Fruit fly (Drosophila melanogaster): ENCODE measurements around the gene Ifrd1.

Gene Ifrd1

DNA sequence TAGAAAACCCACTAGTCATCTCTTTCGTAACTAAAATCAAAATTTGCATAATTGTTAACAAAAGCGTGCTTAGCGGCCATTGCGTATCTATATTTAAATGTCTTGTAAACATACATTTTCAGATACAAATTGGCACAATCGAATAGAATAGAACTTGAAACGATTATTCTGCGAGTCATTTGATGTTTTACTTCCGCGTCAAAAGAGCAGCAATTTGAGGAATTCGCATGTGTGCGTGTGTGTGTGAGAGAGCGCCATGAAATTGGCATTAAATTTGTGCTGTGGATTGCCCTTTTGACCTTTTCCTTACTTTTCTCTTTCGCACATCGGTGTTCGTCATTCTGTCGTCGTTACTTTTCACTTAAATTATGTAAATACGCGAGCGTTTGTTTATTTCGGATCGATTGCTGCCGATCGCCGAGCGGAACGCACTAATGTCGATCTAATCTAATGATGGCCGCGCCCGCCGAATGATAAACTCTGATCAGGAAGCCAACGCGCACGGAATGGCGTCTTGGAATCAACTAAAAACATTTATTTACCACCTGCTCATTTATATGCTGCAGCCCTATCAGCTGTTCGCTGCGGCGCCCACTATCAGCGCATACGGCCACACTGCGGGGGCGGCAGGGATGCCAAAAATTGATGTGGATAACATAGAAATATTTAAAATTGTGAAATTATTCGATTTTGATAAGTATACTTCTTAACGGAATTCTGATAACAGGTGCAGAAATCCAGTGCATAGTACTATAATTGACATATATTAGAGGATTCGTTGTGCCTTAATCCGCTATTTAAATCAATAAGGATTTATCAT, 10.6 kb upstream of the Ifrd1 start:
- no peak for TF ChIP-seq fd96Ca (GFP tag; IDR thresholded peaks at IDR 0.05)
- TF ChIP-seq Pif1B (GFP tag; optimal IDR thresholded peaks at IDR 0.05): no peak
- peak; percentile 3 for TF ChIP-seq gl (tag; optimal IDR thresholded peaks at IDR 0.05)
- TF ChIP-seq CG17806 (tag; optimal IDR thresholded peaks at IDR 0.05): no peak
- TF ChIP-seq Pif1A (GFP tag; optimal IDR thresholded peaks at IDR 0.05): no peak
- no peak for TF ChIP-seq CG34367 (tag; optimal IDR thresholded peaks at IDR 0.05)
- 0 out of 2 replicates have a peak, but pooled peaks have one; percentile 33 for TF ChIP-seq rn (GFP tag; IDR thresholded peaks at IDR 0.05)
- no peak for TF ChIP-seq D1 (tag; optimal IDR thresholded peaks at IDR 0.05)
- no peak for TF ChIP-seq CG8301 (tag; optimal IDR thresholded peaks at IDR 0.05)
- TF ChIP-seq Snoo (tag; optimal IDR thresholded peaks at IDR 0.05): no peak
- peak; percentile 36; the same call in 1 of the 2 replicates for TF ChIP-seq CG12605 (GFP tag; IDR thresholded peaks at IDR 0.05)
- TF ChIP-seq CG13204 (GFP tag; optimal IDR thresholded peaks at IDR 0.05): no peak
- peak; percentile 10 for TF ChIP-seq CG8159 (tag; optimal IDR thresholded peaks at IDR 0.05)
- TF ChIP-seq CG32121 (GFP tag; IDR thresholded peaks at IDR 0.05): peak; percentile 36
- TF ChIP-seq Ets98B (GFP tag; IDR thresholded peaks at IDR 0.05): peak; percentile 32
- TF ChIP-seq CG15710 (tag; optimal IDR thresholded peaks at IDR 0.05): peak; percentile 26
- TF ChIP-seq CG4496 (GFP tag; IDR thresholded peaks at IDR 0.05): peak; percentile 53
- no peak for TF ChIP-seq CG14655 (GFP tag; optimal IDR thresholded peaks at IDR 0.05)
- TF ChIP-seq CG10348 (GFP tag; IDR thresholded peaks at IDR 0.05): no peak
- no peak for TF ChIP-seq EcR (GFP tag; optimal IDR thresholded peaks at IDR 0.05)
- TF ChIP-seq CG9948 (tag; optimal IDR thresholded peaks at IDR 0.05): no peak

- TF ChIP-seq gl (tag; optimal IDR thresholded peaks at IDR 0.05) (no peak), CG10348 (GFP tag; IDR thresholded peaks at IDR 0.05) (no peak), CG14655 (GFP tag; optimal IDR thresholded peaks at IDR 0.05) (no peak), Snoo (tag; optimal IDR thresholded peaks at IDR 0.05) (no peak), rn (GFP tag; IDR thresholded peaks at IDR 0.05) (no peak)
Observed at dm6 chr2L:2883703-2884294, 9.5 kb upstream of the Ifrd1 start.

dm6 chr2L:2882968-2883702, 8.8 kb upstream of the Ifrd1 start:
- peak; percentile 12 for TF ChIP-seq Pif1A (GFP tag; optimal IDR thresholded peaks at IDR 0.05)
- peak; percentile 28 for TF ChIP-seq Snoo (tag; optimal IDR thresholded peaks at IDR 0.05)
- TF ChIP-seq CG32121 (GFP tag; IDR thresholded peaks at IDR 0.05): peak; percentile 20; the same call in 1 of the 2 replicates
- no peak for TF ChIP-seq CG8301 (tag; optimal IDR thresholded peaks at IDR 0.05)

DNA sequence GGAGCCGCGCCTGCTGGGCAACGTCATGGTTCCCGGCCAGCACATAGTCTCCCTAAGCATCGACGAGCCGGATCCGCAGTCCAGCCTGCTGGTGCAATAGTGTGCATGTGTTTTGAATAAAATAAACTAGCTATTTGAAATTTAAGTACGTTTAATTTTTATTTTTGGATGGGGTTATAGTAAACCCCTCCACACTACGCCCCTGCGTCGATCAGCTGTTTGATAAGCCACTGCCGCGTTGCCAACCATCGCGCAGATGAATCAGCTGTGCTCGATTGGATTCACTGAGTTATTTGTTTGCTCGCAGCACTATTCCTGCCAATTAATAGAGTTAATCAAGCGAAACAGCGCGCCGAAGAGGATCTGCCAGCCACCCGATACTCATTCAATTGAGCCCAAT, 4.6 kb upstream of the Ifrd1 start, which contains the start of gene RabGGTb:
Gene RabGGTb (plus strand): TSS at position 254 of the 400 bp plus-strand sequence.
- peak; percentile 49 for TF ChIP-seq CG12605 (GFP tag; IDR thresholded peaks at IDR 0.05)
- TF ChIP-seq CG17806 (tag; optimal IDR thresholded peaks at IDR 0.05): peak; percentile 32
- TF ChIP-seq CG13204 (GFP tag; optimal IDR thresholded peaks at IDR 0.05): no peak
- peak; percentile 82 for TF ChIP-seq Ets98B (GFP tag; IDR thresholded peaks at IDR 0.05)
- peak; percentile 11 for TF ChIP-seq Pif1B (GFP tag; optimal IDR thresholded peaks at IDR 0.05)
- TF ChIP-seq Snoo (tag; optimal IDR thresholded peaks at IDR 0.05): peak; percentile 22
- peak; percentile 17 for TF ChIP-seq CG9948 (tag; optimal IDR thresholded peaks at IDR 0.05)
- TF ChIP-seq CG8159 (tag; optimal IDR thresholded peaks at IDR 0.05): peak; percentile 34
- peak; percentile 83 for TF ChIP-seq fd96Ca (GFP tag; IDR thresholded peaks at IDR 0.05)
- 0 out of 2 replicates have a peak, but pooled peaks have one; percentile 40 for TF ChIP-seq rn (GFP tag; IDR thresholded peaks at IDR 0.05)
- peak; percentile 37 for TF ChIP-seq CG15710 (tag; optimal IDR thresholded peaks at IDR 0.05)
- TF ChIP-seq CG32121 (GFP tag; IDR thresholded peaks at IDR 0.05): peak; percentile 68
- no peak for TF ChIP-seq D1 (tag; optimal IDR thresholded peaks at IDR 0.05)
- peak; percentile 31 for TF ChIP-seq CG8301 (tag; optimal IDR thresholded peaks at IDR 0.05)
- no peak for TF ChIP-seq EcR (GFP tag; optimal IDR thresholded peaks at IDR 0.05)
- TF ChIP-seq CG14655 (GFP tag; optimal IDR thresholded peaks at IDR 0.05): no peak
- peak; percentile 83 for TF ChIP-seq CG4496 (GFP tag; IDR thresholded peaks at IDR 0.05)
- peak; percentile 30 for TF ChIP-seq Pif1A (GFP tag; optimal IDR thresholded peaks at IDR 0.05)
- peak; percentile 25 for TF ChIP-seq CG34367 (tag; optimal IDR thresholded peaks at IDR 0.05)
- no peak for TF ChIP-seq gl (tag; optimal IDR thresholded peaks at IDR 0.05)
- TF ChIP-seq CG10348 (GFP tag; IDR thresholded peaks at IDR 0.05): no peak

DNA sequence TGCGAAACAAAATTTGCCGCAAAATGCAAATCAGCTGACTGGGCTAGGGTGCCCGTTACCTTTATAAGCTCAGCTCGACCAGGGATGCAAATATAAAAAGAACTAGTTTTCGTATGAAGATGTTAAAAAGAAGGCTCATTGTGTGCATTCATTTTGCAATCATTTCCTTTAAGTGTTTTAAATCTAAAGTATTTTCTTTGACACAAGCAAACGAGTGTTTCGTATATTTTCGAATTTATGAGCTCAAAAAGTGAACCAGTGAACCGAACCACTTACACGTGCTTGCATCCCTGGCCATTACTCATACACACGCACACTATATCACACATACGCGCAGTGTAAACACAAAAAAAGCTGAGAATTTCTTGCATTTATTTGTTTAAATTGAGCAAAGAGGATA, 3.9 kb upstream of the Ifrd1 start, which contains the start of the genes Prx6a and Sbat:
Gene Prx6a (minus strand): TSS at position 45 of the 400 bp plus-strand sequence.
Gene Sbat (plus strand): TSS at position 157 of the 400 bp plus-strand sequence.
- peak; percentile 16 for TF ChIP-seq gl (tag; optimal IDR thresholded peaks at IDR 0.05)
- peak; percentile 67 for TF ChIP-seq CG17806 (tag; optimal IDR thresholded peaks at IDR 0.05)
- no peak for TF ChIP-seq CG12605 (GFP tag; IDR thresholded peaks at IDR 0.05)
- no peak for TF ChIP-seq Pif1B (GFP tag; optimal IDR thresholded peaks at IDR 0.05)
- TF ChIP-seq Snoo (tag; optimal IDR thresholded peaks at IDR 0.05): peak; percentile 68
- TF ChIP-seq CG9948 (tag; optimal IDR thresholded peaks at IDR 0.05): peak; percentile 51
- TF ChIP-seq CG4496 (GFP tag; IDR thresholded peaks at IDR 0.05): peak; percentile 13; the same call in 1 of the 3 replicates
- no peak for TF ChIP-seq EcR (GFP tag; optimal IDR thresholded peaks at IDR 0.05)
- peak; percentile 34; the same call in 1 of the 3 replicates for TF ChIP-seq fd96Ca (GFP tag; IDR thresholded peaks at IDR 0.05)
- TF ChIP-seq rn (GFP tag; IDR thresholded peaks at IDR 0.05): no peak
- peak; percentile 48 for TF ChIP-seq Pif1A (GFP tag; optimal IDR thresholded peaks at IDR 0.05)
- peak; percentile 60 for TF ChIP-seq CG32121 (GFP tag; IDR thresholded peaks at IDR 0.05)
- TF ChIP-seq D1 (tag; optimal IDR thresholded peaks at IDR 0.05): no peak
- TF ChIP-seq CG10348 (GFP tag; IDR thresholded peaks at IDR 0.05): no peak
- TF ChIP-seq CG15710 (tag; optimal IDR thresholded peaks at IDR 0.05): peak; percentile 69
- peak; percentile 54 for TF ChIP-seq CG34367 (tag; optimal IDR thresholded peaks at IDR 0.05)
- peak; percentile 55 for TF ChIP-seq CG8301 (tag; optimal IDR thresholded peaks at IDR 0.05)
- TF ChIP-seq CG14655 (GFP tag; optimal IDR thresholded peaks at IDR 0.05): no peak
- peak; percentile 24; the same call in 1 of the 2 replicates for TF ChIP-seq Ets98B (GFP tag; IDR thresholded peaks at IDR 0.05)
- TF ChIP-seq CG8159 (tag; optimal IDR thresholded peaks at IDR 0.05): peak; percentile 70
- no peak for TF ChIP-seq CG13204 (GFP tag; optimal IDR thresholded peaks at IDR 0.05)

All from whole organism, pupa.